Worm (Caenorhabditis elegans) whole organism, L3 larva: ENCODE measurements around the gene dmd-10.

Experiments
- R02D3.7 ChIP-seq: fragments of 150-350 bp; optimal IDR thresholded peaks from 2 replicates; lab custom pipeline; 2014; ENCODE audit warnings: missing biosample characterization, missing genetic modification characterization
- elt-1 ChIP-seq: fragments of 150-350 bp; optimal IDR thresholded peaks from 2 replicates; lab custom pipeline; 2014; ENCODE audit warnings: missing biosample characterization, missing genetic modification characterization
- elt-2 ChIP-seq: sonication (generic microtip); optimal IDR thresholded peaks from 2 replicates; lab custom pipeline; 2016; ENCODE audit warnings: missing genetic modification reagents, mild to moderate bottlenecking, missing genetic modification characterization, missing compliant biosample characterization
- pha-4 ChIP-seq: fragments of 150-350 bp; optimal IDR thresholded peaks from 2 replicates; lab custom pipeline; 2014; ENCODE audit warnings: missing biosample characterization, missing genetic modification reagents, missing genetic modification characterization
- unc-39 ChIP-seq: sonication (generic microtip); optimal IDR thresholded peaks from 4 replicates; lab custom pipeline; 2017; ENCODE audit warnings: missing biosample characterization, missing genetic modification characterization
- ztf-4 ChIP-seq: fragments of 150-350 bp; optimal IDR thresholded peaks from 2 replicates; lab custom pipeline; 2014; ENCODE audit warnings: missing biosample characterization, missing genetic modification characterization

DNA sequence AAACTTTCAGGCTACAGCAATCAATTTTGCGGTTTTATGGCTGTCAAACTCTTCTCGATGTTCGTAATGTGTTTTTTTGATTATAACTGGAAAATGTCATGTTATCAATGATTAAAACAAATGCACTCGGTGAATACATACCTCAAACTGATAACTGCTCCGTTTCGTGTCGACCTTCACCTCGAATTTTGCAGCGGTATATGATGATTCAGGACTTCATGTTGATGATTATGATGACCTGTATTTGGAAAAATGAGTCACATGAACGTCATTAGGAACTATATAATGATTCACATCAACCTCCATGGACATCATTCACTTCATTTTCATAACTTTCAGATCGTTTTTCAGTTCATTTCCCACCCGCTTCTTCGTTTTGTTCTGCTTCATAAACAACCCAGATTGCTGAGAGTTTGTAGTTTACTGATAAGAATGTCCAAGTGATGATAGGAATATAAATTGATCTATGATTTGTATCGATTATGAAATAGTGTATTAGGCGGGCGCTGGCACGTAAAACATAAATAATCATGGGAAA, 26.4 kb upstream of the dmd-10 start:
- TF ChIP-seq R02D3.7 (tag; lab: Kevin White, UChicago), result no peak
- TF ChIP-seq pha-4 (tag; lab: Kevin White, UChicago), result peak; percentile 32
- no peak for TF ChIP-seq elt-1 (tag; lab: Kevin White, UChicago)
- no peak for TF ChIP-seq ztf-4 (tag; lab: Kevin White, UChicago)
- no peak for TF ChIP-seq unc-39 (tag; lab: Kevin White, UChicago)
- TF ChIP-seq elt-2 (tag; lab: Kevin White, UChicago), result peak; percentile 95
